Worm (Caenorhabditis elegans) whole organism, L4/young adult: ENCODE measurements around the gene sre-44.

ENCODE experiments used
- W03F9.2 ChIP-seq: fragments of 150-350 bp; optimal IDR thresholded peaks from 2 replicates; lab custom pipeline; 2014; ENCODE audit warnings: missing biosample characterization, missing genetic modification characterization
- him-1 ChIP-seq: sonication (generic microtip); optimal IDR thresholded peaks from 2 replicates; lab custom pipeline; 2016; ENCODE audit warnings: missing genotype, missing genetic modification reagents, missing genetic modification characterization, missing compliant biosample characterization

DNA sequence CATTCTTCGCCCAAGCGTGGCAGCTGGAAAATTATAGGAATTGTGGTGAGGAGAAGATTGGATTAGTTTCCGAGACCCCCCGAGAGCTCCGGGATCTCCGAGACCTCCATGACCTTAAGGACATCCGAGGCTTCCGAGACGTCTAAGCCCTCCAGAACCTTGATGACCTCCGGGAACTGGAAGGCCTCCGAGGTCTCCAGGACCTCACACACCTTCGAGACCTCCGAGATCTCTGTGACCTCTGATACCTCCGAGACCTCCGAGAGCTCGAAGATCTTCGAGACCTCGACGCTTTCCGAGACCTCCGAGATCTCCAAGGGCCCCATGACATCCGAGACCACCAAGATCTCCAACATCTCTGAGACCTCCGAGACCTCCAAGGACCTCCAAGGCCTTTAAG lies 32.9 kb downstream of the sre-44 start:
- TF ChIP-seq him-1 (tag; lab: Kevin White, UChicago) (no peak), W03F9.2 (no peak)
